Worm (Caenorhabditis elegans) whole organism, young adult: ENCODE data around the gene lmtr-3.

Experiments used
- B0019.2 ChIP-seq: fragments of 200-800 bp; sonication (Bioruptor generic); conservative IDR thresholded peaks from 2 replicates; pipeline ENCODE4 v1.3.6; 2022; ENCODE audit warnings: missing genetic modification reagents, missing genetic modification characterization, missing compliant biosample characterization
- B0035.1 ChIP-seq: sonication (generic microtip); optimal IDR thresholded peaks from 2 replicates; lab custom pipeline; 2016; ENCODE audit warnings: missing genetic modification characterization, mild to moderate bottlenecking, missing compliant biosample characterization, missing genotype, missing genetic modification reagents
- C17E4.6 ChIP-seq: fragments of 200-800 bp; sonication (Bioruptor generic); IDR thresholded peaks from 2 replicates; pipeline ENCODE4 v1.3.6; 2022; ENCODE audit warnings: missing genetic modification reagents, missing genetic modification characterization, missing compliant biosample characterization
- D2030.7 ChIP-seq: fragments of 200-800 bp; sonication (Bioruptor generic); IDR thresholded peaks from 2 replicates; pipeline ENCODE4 v1.3.6; 2022; ENCODE audit warnings: missing genetic modification reagents, missing genetic modification characterization, missing compliant biosample characterization
- F10E7.11 ChIP-seq: sonication (generic microtip); optimal IDR thresholded peaks from 2 replicates; lab custom pipeline; 2017; ENCODE audit warnings: mild to moderate bottlenecking, missing genetic modification characterization, moderate library complexity, missing compliant biosample characterization
- F22D6.2 ChIP-seq: sonication (generic microtip); optimal IDR thresholded peaks from 2 replicates; lab custom pipeline; 2016; ENCODE audit warnings: mild to moderate bottlenecking, missing genetic modification characterization, missing compliant biosample characterization
- F49E8.2 ChIP-seq: sonication (generic microtip); optimal IDR thresholded peaks from 3 replicates; lab custom pipeline; 2017; ENCODE audit warnings: missing genetic modification characterization, mild to moderate bottlenecking, missing compliant biosample characterization, antibody characterized with exemption, moderate library complexity; ENCODE audit not compliant: insufficient read depth
- F52B5.7 ChIP-seq: sonication (generic microtip); optimal IDR thresholded peaks from 2 replicates; lab custom pipeline; 2016; ENCODE audit warnings: mild to moderate bottlenecking, missing genetic modification characterization, missing compliant biosample characterization
- F55B11.4 ChIP-seq: sonication (generic microtip); optimal IDR thresholded peaks from 2 replicates; lab custom pipeline; 2016; ENCODE audit warnings: missing compliant biosample characterization, missing genetic modification characterization, borderline replicate concordance; ENCODE audit not compliant: insufficient read depth
- F57A8.1 ChIP-seq: fragments of 200-800 bp; sonication (Bioruptor generic); optimal IDR thresholded peaks from 2 replicates; lab custom pipeline; 2018; ENCODE audit warnings: mild to moderate bottlenecking, missing genetic modification characterization, moderate library complexity, missing compliant biosample characterization
- K11D2.4 ChIP-seq: fragments of 200-800 bp; sonication (Bioruptor generic); IDR thresholded peaks from 2 replicates; pipeline ENCODE4 v1.3.6; 2022; ENCODE audit warnings: missing genetic modification reagents, missing genetic modification characterization, missing compliant biosample characterization
- T26A5.8 ChIP-seq: sonication (generic microtip); optimal IDR thresholded peaks from 2 replicates; lab custom pipeline; 2016; ENCODE audit warnings: missing genetic modification characterization, missing compliant biosample characterization
- Y53F4B.3 ChIP-seq: fragments of 200-800 bp; sonication (Bioruptor generic); IDR thresholded peaks from 2 replicates; pipeline ENCODE4 v1.3.6; 2022; ENCODE audit warnings: missing genetic modification reagents, missing genetic modification characterization, missing compliant biosample characterization
- Y79H2A.3 ChIP-seq: fragments of 200-800 bp; sonication (Bioruptor generic); conservative IDR thresholded peaks from 2 replicates; pipeline ENCODE4 v1.3.6; 2022; ENCODE audit warnings: missing genetic modification reagents, missing genetic modification characterization, missing compliant biosample characterization
- akir-1 ChIP-seq: fragments of 200-800 bp; sonication (Bioruptor generic); optimal IDR thresholded peaks from 2 replicates; lab custom pipeline; 2018; ENCODE audit warnings: mild to moderate bottlenecking, missing genetic modification characterization, moderate library complexity, missing compliant biosample characterization
- aptf-2 ChIP-seq: fragments of 200-800 bp; sonication (Bioruptor generic); conservative IDR thresholded peaks from 2 replicates; pipeline ENCODE4 v1.3.6; 2022; ENCODE audit warnings: missing genetic modification reagents, missing genetic modification characterization, missing compliant biosample characterization
- attf-6 ChIP-seq: fragments of 200-800 bp; sonication (Bioruptor generic); IDR thresholded peaks from 2 replicates; pipeline ENCODE4 v1.3.6; 2022; ENCODE audit warnings: missing genetic modification reagents, missing genetic modification characterization, missing compliant biosample characterization
- cebp-1 ChIP-seq, 2 experiments: fragments of 200-800 bp in 1 of 2; sonication (Bioruptor generic) in 1 of 2; sonication (generic microtip) in 1 of 2; IDR thresholded peaks in 1 of 2; optimal IDR thresholded peaks in 1 of 2; 2 replicates each; pipeline versions ENCODE4 v1.3.6 to Lab custom; 2017 to 2022; ENCODE audit warnings: missing compliant biosample characterization in 2 of 2, missing genetic modification characterization in 2 of 2, mild to moderate bottlenecking in 1 of 2, missing genetic modification reagents in 1 of 2, moderate library complexity in 1 of 2
- ceh-40 ChIP-seq: fragments of 200-800 bp; sonication (Bioruptor generic); IDR thresholded peaks from 2 replicates; pipeline ENCODE4 v1.3.6; 2022; ENCODE audit warnings: missing genetic modification characterization, missing compliant biosample characterization
- ceh-58 ChIP-seq: fragments of 200-800 bp; sonication (Bioruptor generic); IDR thresholded peaks from 2 replicates; pipeline ENCODE4 v1.3.6; 2022; ENCODE audit warnings: missing genetic modification characterization, missing compliant biosample characterization
- ceh-79 ChIP-seq: sonication (generic microtip); optimal IDR thresholded peaks from 2 replicates; lab custom pipeline; 2017; ENCODE audit warnings: mild to moderate bottlenecking, missing genetic modification characterization, missing compliant biosample characterization
- ceh-91 ChIP-seq: fragments of 200-800 bp; sonication (Bioruptor generic); IDR thresholded peaks from 2 replicates; pipeline ENCODE4 v1.3.6; 2022; ENCODE audit warnings: missing genetic modification reagents, missing genetic modification characterization, missing compliant biosample characterization
- chd-7 ChIP-seq: sonication (generic microtip); optimal IDR thresholded peaks from 2 replicates; lab custom pipeline; 2016; ENCODE audit warnings: mild to moderate bottlenecking, missing genetic modification characterization, moderate library complexity, missing compliant biosample characterization
- dpl-1 ChIP-seq: fragments of 150-350 bp; optimal IDR thresholded peaks from 2 replicates; lab custom pipeline; 2014; ENCODE audit warnings: missing biosample characterization, missing genetic modification reagents, missing genetic modification characterization
- efl-1 ChIP-seq: fragments of 150-350 bp; optimal IDR thresholded peaks from 2 replicates; lab custom pipeline; 2014; ENCODE audit warnings: missing biosample characterization, missing genetic modification reagents, missing genetic modification characterization
- egl-18 ChIP-seq: fragments of 200-800 bp; sonication (Bioruptor generic); IDR thresholded peaks from 2 replicates; pipeline ENCODE4 v1.3.6; 2022; ENCODE audit warnings: missing genetic modification reagents, missing genetic modification characterization, missing compliant biosample characterization
- lag-1 ChIP-seq: fragments of 200-800 bp; sonication (Bioruptor generic); IDR thresholded peaks from 2 replicates; pipeline ENCODE4 v1.3.6; 2022; ENCODE audit warnings: missing genetic modification reagents, missing genetic modification characterization, missing compliant biosample characterization
- let-526 ChIP-seq: fragments of 200-800 bp; sonication (Bioruptor generic); IDR thresholded peaks from 2 replicates; pipeline ENCODE4 v1.3.6; 2022; ENCODE audit warnings: missing genetic modification reagents, missing genetic modification characterization, missing compliant biosample characterization
- lin-26 ChIP-seq: fragments of 200-800 bp; sonication (Bioruptor generic); IDR thresholded peaks from 2 replicates; pipeline ENCODE4 v1.3.6; 2022; ENCODE audit warnings: missing genetic modification reagents, missing genetic modification characterization, missing compliant biosample characterization
- lsl-1 ChIP-seq: fragments of 200-800 bp; sonication (Bioruptor generic); optimal IDR thresholded peaks from 2 replicates; lab custom pipeline; 2018; ENCODE audit warnings: mild to moderate bottlenecking, missing genetic modification characterization, moderate library complexity, missing compliant biosample characterization
- lsy-27 ChIP-seq: sonication (generic microtip); optimal IDR thresholded peaks from 2 replicates; lab custom pipeline; 2017; ENCODE audit warnings: missing genetic modification characterization, mild to moderate bottlenecking, missing compliant biosample characterization, antibody characterized with exemption, missing genotype, borderline replicate concordance; ENCODE audit not compliant: insufficient read depth
- madf-6 ChIP-seq: fragments of 200-800 bp; sonication (Bioruptor generic); IDR thresholded peaks from 2 replicates; pipeline ENCODE4 v1.3.6; 2022; ENCODE audit warnings: missing genetic modification reagents, missing genetic modification characterization, missing compliant biosample characterization
- madf-8 ChIP-seq: fragments of 200-800 bp; sonication (Bioruptor generic); conservative IDR thresholded peaks from 2 replicates; pipeline ENCODE4 v1.3.6; 2022; ENCODE audit warnings: missing genetic modification reagents, missing genetic modification characterization, missing compliant biosample characterization
- nfya-2 ChIP-seq: fragments of 200-800 bp; sonication (Bioruptor generic); IDR thresholded peaks from 2 replicates; pipeline ENCODE4 v1.3.6; 2022; ENCODE audit warnings: missing genetic modification reagents, missing genetic modification characterization, missing compliant biosample characterization
- nhr-179 ChIP-seq: sonication (generic microtip); optimal IDR thresholded peaks from 2 replicates; lab custom pipeline; 2016; ENCODE audit warnings: mild to moderate bottlenecking, missing genetic modification characterization, missing compliant biosample characterization
- nhr-27 ChIP-seq: fragments of 200-800 bp; sonication (Bioruptor generic); optimal IDR thresholded peaks from 2 replicates; lab custom pipeline; 2018; ENCODE audit warnings: mild to moderate bottlenecking, missing genetic modification characterization, moderate library complexity, missing compliant biosample characterization
- rec-8 ChIP-seq, 2 experiments: sonication (generic microtip); optimal IDR thresholded peaks; 2 replicates each; lab custom pipeline; 2016; ENCODE audit warnings: mild to moderate bottlenecking in 2 of 2, missing genetic modification characterization in 2 of 2, missing genetic modification reagents in 2 of 2, missing genotype in 2 of 2, missing biosample characterization in 1 of 2, missing compliant biosample characterization in 1 of 2, moderate library complexity in 1 of 2
- repo-1 ChIP-seq: sonication (generic microtip); optimal IDR thresholded peaks from 2 replicates; lab custom pipeline; 2017; ENCODE audit warnings: mild to moderate bottlenecking, missing genetic modification characterization, missing compliant biosample characterization
- sdz-38 ChIP-seq: sonication (generic microtip); optimal IDR thresholded peaks from 2 replicates; lab custom pipeline; 2016; ENCODE audit warnings: missing genotype, missing genetic modification characterization, missing compliant biosample characterization
- snpc-3.4 ChIP-seq: sonication (generic microtip); optimal IDR thresholded peaks from 2 replicates; lab custom pipeline; 2017; ENCODE audit warnings: missing genetic modification characterization, mild to moderate bottlenecking, missing compliant biosample characterization, antibody characterized with exemption, moderate library complexity, missing genotype, missing genetic modification reagents
- somi-1 ChIP-seq: fragments of 200-800 bp; sonication (Bioruptor generic); optimal IDR thresholded peaks from 2 replicates; lab custom pipeline; 2018; ENCODE audit warnings: mild to moderate bottlenecking, missing genetic modification characterization, missing compliant biosample characterization
- tbx-9 ChIP-seq: sonication (generic microtip); optimal IDR thresholded peaks from 2 replicates; lab custom pipeline; 2016; ENCODE audit warnings: borderline replicate concordance, missing genetic modification characterization, inconsistent platforms, missing compliant biosample characterization
- unc-130 ChIP-seq: sonication (generic microtip); optimal IDR thresholded peaks from 2 replicates; lab custom pipeline; 2016; ENCODE audit warnings: missing genetic modification reagents, missing genetic modification characterization, missing compliant biosample characterization
- zfh-2 ChIP-seq: fragments of 200-800 bp; sonication (Bioruptor generic); conservative IDR thresholded peaks from 2 replicates; pipeline ENCODE4 v1.3.6; 2022; ENCODE audit warnings: missing genetic modification reagents, missing genetic modification characterization, missing compliant biosample characterization
- ztf-18 ChIP-seq: sonication (generic microtip); optimal IDR thresholded peaks from 2 replicates; lab custom pipeline; 2016; ENCODE audit warnings: missing genotype, mild to moderate bottlenecking, missing genetic modification characterization, missing compliant biosample characterization
- ztf-26 ChIP-seq: sonication (generic microtip); optimal IDR thresholded peaks from 2 replicates; lab custom pipeline; 2017; ENCODE audit warnings: missing genetic modification characterization, missing compliant biosample characterization
- ztf-3 ChIP-seq: fragments of 200-800 bp; sonication (Bioruptor generic); optimal IDR thresholded peaks from 2 replicates; lab custom pipeline; 2018; ENCODE audit warnings: mild to moderate bottlenecking, missing genetic modification characterization, missing compliant biosample characterization

lmtr-3 gene

ce11 chrV:11078104-11078724 lies 45.8 kb upstream of the lmtr-3 start, which contains the start of gene act-2 (continued):
- peak; percentile 50 for TF ChIP-seq unc-130 (GFP tag; lab: Kevin White, UChicago)
- TF ChIP-seq nhr-179 (tag; lab: Kevin White, UChicago): no peak
- TF ChIP-seq C17E4.6 (GFP tag; lab: Robert Waterston, UW): peak; percentile 76
- no peak for TF ChIP-seq ztf-3 (GFP tag; lab: Kevin White, UChicago)
- no peak for TF ChIP-seq B0035.1 (tag; lab: Kevin White, UChicago)
- peak; percentile 75; the same call in 1 of the 2 replicates for TF ChIP-seq B0019.2
- TF ChIP-seq F57A8.1 (GFP tag; lab: Kevin White, UChicago): no peak
- TF ChIP-seq lag-1 (GFP tag; lab: Robert Waterston, UW): no peak
- peak; percentile 55 for TF ChIP-seq lsl-1
- no peak for TF ChIP-seq cebp-1 (GFP tag; IDR thresholded peaks at IDR 0.05; lab: Robert Waterston, UW)
- TF ChIP-seq cebp-1 (tag; optimal IDR thresholded peaks at IDR 0.05; lab: Kevin White, UChicago): no peak
- no peak for TF ChIP-seq chd-7
- no peak for TF ChIP-seq F10E7.11 (tag; lab: Kevin White, UChicago)
- peak; percentile 52; the same call in 1 of the 2 replicates for TF ChIP-seq attf-6
- 0 out of 2 replicates have a peak, but pooled peaks have one; percentile 46 for TF ChIP-seq aptf-2 (GFP tag; lab: Robert Waterston, UW)
- TF ChIP-seq F55B11.4 (tag; lab: Kevin White, UChicago): no peak
- no peak for TF ChIP-seq somi-1 (GFP tag; lab: Kevin White, UChicago)
- TF ChIP-seq akir-1 (GFP tag; lab: Kevin White, UChicago): no peak
- TF ChIP-seq nfya-2 (GFP tag; lab: Robert Waterston, UW): no peak
- peak; percentile 91 for TF ChIP-seq D2030.7 (GFP tag; lab: Robert Waterston, UW)
- peak; percentile 86 for TF ChIP-seq ceh-91 (GFP tag; lab: Robert Waterston, UW)
- no peak for TF ChIP-seq ceh-58 (GFP tag; lab: Robert Waterston, UW)
- TF ChIP-seq nhr-27 (tag; lab: Kevin White, UChicago): no peak
- TF ChIP-seq tbx-9 (tag; lab: Kevin White, UChicago): no peak
- 0 out of 2 replicates have a peak, but pooled peaks have one; percentile 33 for TF ChIP-seq K11D2.4
- no peak for TF ChIP-seq T26A5.8 (tag; lab: Kevin White, UChicago)
- peak; percentile 96 for TF ChIP-seq efl-1 (GFP tag; lab: Kevin White, UChicago)
- TF ChIP-seq madf-6 (GFP tag; lab: Robert Waterston, UW): peak; percentile 95
- TF ChIP-seq Y53F4B.3 (GFP tag; lab: Robert Waterston, UW): no peak
- peak; percentile 82 for TF ChIP-seq F49E8.2 (tag; lab: Kevin White, UChicago)
- no peak for TF ChIP-seq sdz-38 (tag; lab: Kevin White, UChicago)
- TF ChIP-seq repo-1 (tag; lab: Kevin White, UChicago): no peak
- TF ChIP-seq snpc-3.4 (tag; lab: Kevin White, UChicago): peak; percentile 83
- TF ChIP-seq let-526 (GFP tag; lab: Robert Waterston, UW): no peak
- TF ChIP-seq ceh-79: no peak
- TF ChIP-seq Y79H2A.3 (GFP tag; lab: Robert Waterston, UW): 0 out of 2 replicates have a peak, but pooled peaks have one; percentile 39
- no peak for TF ChIP-seq egl-18 (GFP tag; lab: Robert Waterston, UW)
- TF ChIP-seq rec-8 (tag; optimal IDR thresholded peaks at IDR 0.05; lab: Kevin White, UChicago): no peak
- TF ChIP-seq ztf-26 (tag; lab: Kevin White, UChicago): peak; percentile 55
- TF ChIP-seq lsy-27 (tag; lab: Kevin White, UChicago): no peak
- no peak for TF ChIP-seq lin-26 (GFP tag; lab: Robert Waterston, UW)
- no peak for TF ChIP-seq F52B5.7
- no peak for TF ChIP-seq ztf-18 (tag; lab: Kevin White, UChicago)
- peak; percentile 93 for TF ChIP-seq dpl-1
- TF ChIP-seq madf-8 (GFP tag; lab: Robert Waterston, UW): peak; percentile 84
- TF ChIP-seq ceh-40: no peak
- TF ChIP-seq F22D6.2: no peak
- no peak for TF ChIP-seq zfh-2
